Worm (Caenorhabditis elegans) whole organism, L1 larva: Measurements from ENCODE around the gene zig-11.

Experiments
- C04F5.9 ChIP-seq: sonication (generic microtip); optimal IDR thresholded peaks from 2 replicates; lab custom pipeline; 2016; ENCODE audit warnings: missing genetic modification characterization, missing compliant biosample characterization
- C16A3.4 ChIP-seq: fragments of 150-350 bp; optimal IDR thresholded peaks from 2 replicates; lab custom pipeline; 2014; ENCODE audit warnings: missing biosample characterization, missing genetic modification characterization
- C34B4.2 ChIP-seq: sonication (generic microtip); optimal IDR thresholded peaks from 2 replicates; lab custom pipeline; 2017; ENCODE audit warnings: mild to moderate bottlenecking, missing genetic modification characterization, missing compliant biosample characterization
- F16B12.6 ChIP-seq: fragments of 150-350 bp; optimal IDR thresholded peaks from 2 replicates; lab custom pipeline; 2014; ENCODE audit warnings: missing biosample characterization, missing genetic modification characterization
- Y116A8C.19 ChIP-seq: sonication (generic microtip); optimal IDR thresholded peaks from 2 replicates; lab custom pipeline; 2016; ENCODE audit warnings: missing compliant biosample characterization, missing genetic modification characterization, borderline replicate concordance
- aha-1 ChIP-seq: fragments of 150-350 bp; optimal IDR thresholded peaks from 2 replicates; lab custom pipeline; 2014; ENCODE audit warnings: missing biosample characterization, missing genetic modification characterization
- blmp-1 ChIP-seq: fragments of 150-350 bp; optimal IDR thresholded peaks from 2 replicates; lab custom pipeline; 2014; ENCODE audit warnings: missing biosample characterization, missing genetic modification characterization
- ceh-63 ChIP-seq: fragments of 200-800 bp; sonication (Bioruptor generic); optimal IDR thresholded peaks from 2 replicates; lab custom pipeline; 2018; ENCODE audit warnings: mild to moderate bottlenecking, missing genetic modification characterization, missing compliant biosample characterization
- ceh-82 ChIP-seq, 3 experiments: fragments of 150-350 bp in 1 of 3; sonication (generic microtip) in 2 of 3; optimal IDR thresholded peaks; 2 replicates each; lab custom pipeline; 2014 to 2017; ENCODE audit warnings: missing biosample characterization in 3 of 3, missing genetic modification characterization in 3 of 3
- dpl-1 ChIP-seq, 3 experiments: fragments of 150-350 bp in 2 of 3; sonication (generic microtip) in 1 of 3; optimal IDR thresholded peaks; 2 replicates each; lab custom pipeline; 2014 to 2017; ENCODE audit warnings: missing biosample characterization in 3 of 3, missing genetic modification characterization in 3 of 3, missing genetic modification reagents in 3 of 3
- efl-3 ChIP-seq: fragments of 200-800 bp; sonication (Bioruptor generic); optimal IDR thresholded peaks from 2 replicates; lab custom pipeline; 2018; ENCODE audit warnings: mild to moderate bottlenecking, missing genetic modification characterization, missing compliant biosample characterization
- egl-13 ChIP-seq: sonication (generic microtip); optimal IDR thresholded peaks from 2 replicates; lab custom pipeline; 2016; ENCODE audit warnings: missing genotype, missing genetic modification reagents, missing genetic modification characterization, missing compliant biosample characterization
- egl-27 ChIP-seq, 2 experiments: fragments of 150-350 bp in 1 of 2; sonication (generic microtip); optimal IDR thresholded peaks; 3 replicates each; lab custom pipeline; 2017 to 2018; ENCODE audit warnings: missing biosample characterization in 2 of 2, missing genetic modification characterization in 2 of 2, missing genetic modification reagents in 2 of 2
- elt-2 ChIP-seq: sonication (generic microtip); optimal IDR thresholded peaks from 2 replicates; lab custom pipeline; 2016; ENCODE audit warnings: missing genetic modification characterization, mild to moderate bottlenecking, inconsistent platforms, missing compliant biosample characterization, missing genetic modification reagents
- elt-3 ChIP-seq, 6 experiments: fragments of 150-350 bp in 1 of 6; sonication (generic microtip); optimal IDR thresholded peaks; 2 replicates each; lab custom pipeline; 2017 to 2018; ENCODE audit warnings: missing biosample characterization in 6 of 6, missing genetic modification characterization in 6 of 6, inconsistent platforms in 1 of 6
- fkh-4 ChIP-seq: sonication (generic microtip); optimal IDR thresholded peaks from 2 replicates; lab custom pipeline; 2016; ENCODE audit warnings: missing compliant biosample characterization, missing genetic modification characterization, borderline replicate concordance
- fkh-8 ChIP-seq: sonication (generic microtip); optimal IDR thresholded peaks from 2 replicates; lab custom pipeline; 2016; ENCODE audit warnings: mild to moderate bottlenecking, missing genetic modification characterization, missing compliant biosample characterization
- fos-1 ChIP-seq: fragments of 150-350 bp; optimal IDR thresholded peaks from 2 replicates; lab custom pipeline; 2014; ENCODE audit warnings: missing biosample characterization, missing genetic modification characterization
- grh-1 ChIP-seq: fragments of 200-800 bp; sonication (Bioruptor generic); IDR thresholded peaks from 2 replicates; pipeline ENCODE4 v1.3.6; 2022; ENCODE audit warnings: missing genetic modification reagents, missing genetic modification characterization, missing compliant biosample characterization
- hlh-4 ChIP-seq: sonication (generic microtip); optimal IDR thresholded peaks from 2 replicates; lab custom pipeline; 2016; ENCODE audit warnings: mild to moderate bottlenecking, missing genetic modification characterization, missing compliant biosample characterization
- irx-1 ChIP-seq: sonication (generic microtip); optimal IDR thresholded peaks from 2 replicates; lab custom pipeline; 2016; ENCODE audit warnings: missing genetic modification characterization, missing compliant biosample characterization
- isw-1 ChIP-seq: fragments of 200-800 bp; sonication (Bioruptor generic); IDR thresholded peaks from 2 replicates; pipeline ENCODE4 v1.3.6; 2022; ENCODE audit warnings: missing genetic modification characterization, missing compliant biosample characterization
- lin-13 ChIP-seq: fragments of 150-350 bp; optimal IDR thresholded peaks from 2 replicates; lab custom pipeline; 2014; ENCODE audit warnings: missing biosample characterization, missing genetic modification reagents, missing genetic modification characterization
- lin-14 ChIP-seq: fragments of 200-800 bp; sonication (Bioruptor generic); optimal IDR thresholded peaks from 2 replicates; lab custom pipeline; 2018; ENCODE audit warnings: mild to moderate bottlenecking, missing genetic modification characterization, moderate library complexity, missing compliant biosample characterization
- lin-15B ChIP-seq: fragments of 150-350 bp; sonication (generic microtip); optimal IDR thresholded peaks from 3 replicates; lab custom pipeline; 2014; ENCODE audit warnings: missing biosample characterization, missing genetic modification characterization
- lin-39 ChIP-seq: fragments of 150-350 bp; optimal IDR thresholded peaks from 2 replicates; lab custom pipeline; 2014; ENCODE audit warnings: missing biosample characterization, missing genetic modification reagents, missing genetic modification characterization
- lir-3 ChIP-seq: sonication (generic microtip); optimal IDR thresholded peaks from 2 replicates; lab custom pipeline; 2016; ENCODE audit warnings: mild to moderate bottlenecking, missing genetic modification characterization, moderate library complexity, missing compliant biosample characterization; ENCODE audit not compliant: poor library complexity
- lsy-2 ChIP-seq, 2 experiments: fragments of 150-350 bp; optimal IDR thresholded peaks; 2 replicates each; lab custom pipeline; 2014; ENCODE audit warnings: missing biosample characterization in 2 of 2, missing genetic modification characterization in 2 of 2
- mdl-1 ChIP-seq, 2 experiments: fragments of 150-350 bp; optimal IDR thresholded peaks; 2 replicates each; lab custom pipeline; 2014 to 2017; ENCODE audit warnings: missing biosample characterization in 2 of 2, missing genetic modification characterization in 2 of 2, inconsistent platforms in 1 of 2
- nhr-11 ChIP-seq: fragments of 150-350 bp; optimal IDR thresholded peaks from 2 replicates; lab custom pipeline; 2014; ENCODE audit warnings: missing biosample characterization, missing genetic modification characterization
- nhr-20 ChIP-seq: sonication (generic microtip); optimal IDR thresholded peaks from 2 replicates; lab custom pipeline; 2016; ENCODE audit warnings: mild to moderate bottlenecking, missing genetic modification characterization, missing compliant biosample characterization
- nhr-71 ChIP-seq: sonication (generic microtip); optimal IDR thresholded peaks from 2 replicates; lab custom pipeline; 2016; ENCODE audit warnings: mild to moderate bottlenecking, missing genetic modification characterization, moderate library complexity, missing compliant biosample characterization
- nhr-77 ChIP-seq: fragments of 150-350 bp; optimal IDR thresholded peaks from 2 replicates; lab custom pipeline; 2014; ENCODE audit warnings: missing biosample characterization, missing genetic modification characterization
- pax-3 ChIP-seq: fragments of 200-800 bp; sonication (Bioruptor generic); optimal IDR thresholded peaks from 2 replicates; lab custom pipeline; 2018; ENCODE audit warnings: mild to moderate bottlenecking, missing genetic modification characterization, moderate library complexity, missing compliant biosample characterization
- pqm-1 ChIP-seq: sonication (generic microtip); optimal IDR thresholded peaks from 3 replicates; lab custom pipeline; 2017; ENCODE audit warnings: missing biosample characterization, missing genetic modification characterization
- skn-1 ChIP-seq: fragments of 150-350 bp; optimal IDR thresholded peaks from 2 replicates; lab custom pipeline; 2014; ENCODE audit warnings: missing biosample characterization, missing genetic modification characterization
- snpc-4 ChIP-seq: fragments of 150-350 bp; optimal IDR thresholded peaks from 2 replicates; lab custom pipeline; 2014; ENCODE audit warnings: missing biosample characterization, missing genetic modification characterization
- snu-23 ChIP-seq: sonication (generic microtip); optimal IDR thresholded peaks from 2 replicates; lab custom pipeline; 2016; ENCODE audit warnings: missing genetic modification characterization, missing compliant biosample characterization
- sup-37 ChIP-seq: fragments of 200-800 bp; sonication (Bioruptor generic); optimal IDR thresholded peaks from 2 replicates; lab custom pipeline; 2018; ENCODE audit warnings: mild to moderate bottlenecking, missing genetic modification characterization, missing compliant biosample characterization
- swsn-7 ChIP-seq: sonication (generic microtip); optimal IDR thresholded peaks from 2 replicates; lab custom pipeline; 2016; ENCODE audit warnings: missing genetic modification characterization, missing compliant biosample characterization
- tbx-2 ChIP-seq: sonication (generic microtip); optimal IDR thresholded peaks from 2 replicates; lab custom pipeline; 2016; ENCODE audit warnings: missing genetic modification characterization, missing compliant biosample characterization
- tlp-1 ChIP-seq: fragments of 150-350 bp; optimal IDR thresholded peaks from 2 replicates; lab custom pipeline; 2014; ENCODE audit warnings: missing biosample characterization, missing genetic modification characterization
- unc-62 ChIP-seq: fragments of 150-350 bp; optimal IDR thresholded peaks from 2 replicates; lab custom pipeline; 2014; ENCODE audit warnings: missing biosample characterization, missing genetic modification reagents, missing genetic modification characterization
- unc-86 ChIP-seq: sonication (generic microtip); optimal IDR thresholded peaks from 2 replicates; lab custom pipeline; 2016; ENCODE audit warnings: missing genetic modification characterization, missing compliant biosample characterization
- unc-98 ChIP-seq: fragments of 200-800 bp; sonication (Bioruptor generic); IDR thresholded peaks from 2 replicates; pipeline ENCODE4 v1.3.6; 2022; ENCODE audit warnings: missing genetic modification characterization, missing compliant biosample characterization
- vab-15 ChIP-seq: sonication (generic microtip); optimal IDR thresholded peaks from 2 replicates; lab custom pipeline; 2017; ENCODE audit warnings: missing genotype, mild to moderate bottlenecking, missing genetic modification characterization, missing compliant biosample characterization
- zip-4 ChIP-seq: fragments of 200-800 bp; sonication (Bioruptor generic); optimal IDR thresholded peaks from 2 replicates; lab custom pipeline; 2018; ENCODE audit warnings: mild to moderate bottlenecking, missing genetic modification characterization, moderate library complexity, missing compliant biosample characterization
- ztf-11 ChIP-seq, 2 experiments: sonication (generic microtip); optimal IDR thresholded peaks; 2 replicates each; lab custom pipeline; 2016 to 2017; ENCODE audit warnings: missing genetic modification characterization in 2 of 2, missing biosample characterization in 1 of 2, missing compliant biosample characterization in 1 of 2
- ztf-4 ChIP-seq: fragments of 150-350 bp; optimal IDR thresholded peaks from 2 replicates; lab custom pipeline; 2014; ENCODE audit warnings: missing biosample characterization, missing genetic modification characterization

zig-11 gene

DNA sequence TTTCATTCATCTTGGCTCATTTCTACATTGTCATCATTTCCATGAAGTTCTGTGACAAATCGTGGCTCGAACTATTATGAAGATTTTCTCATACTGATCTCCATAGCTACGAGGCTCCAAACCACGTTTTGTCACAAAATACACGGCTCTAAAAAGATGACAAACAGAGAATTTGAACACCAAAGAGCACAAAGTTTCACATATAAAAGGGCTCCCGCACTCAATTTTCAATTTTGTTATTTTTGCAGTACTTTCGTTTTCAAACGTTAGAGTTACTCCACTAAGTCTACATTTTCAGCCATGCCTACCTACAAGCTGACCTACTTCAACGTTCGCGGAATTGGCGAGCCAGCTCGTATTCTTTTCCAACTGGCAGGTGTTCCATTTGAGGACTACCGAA, 28.6 kb upstream of the zig-11 start, which contains the start of gene gst-37:
TSS of gene gst-37 (plus strand) at position 301 of the 400 bp plus-strand sequence.
- TF ChIP-seq elt-3 (tag; optimal IDR thresholded peaks at IDR 0.05; lab: Kevin White, UChicago) (no peak), irx-1 (no peak), fkh-8 (tag; lab: Kevin White, UChicago) (no peak), pax-3 (tag; lab: Kevin White, UChicago) (no peak), lsy-2 (tag; optimal IDR thresholded peaks at IDR 0.05; lab: Kevin White, UChicago) (no peak), lin-14 (no peak), nhr-77 (no peak), F16B12.6 (tag; lab: Kevin White, UChicago) (no peak), snpc-4 (no peak), pqm-1 (no peak), hlh-4 (no peak), egl-27 (tag; optimal IDR thresholded peaks at IDR 0.05; lab: Kevin White, UChicago) (no peak), unc-62 (GFP tag; lab: Kevin White, UChicago) (no peak), lir-3 (no peak), tbx-2 (tag; lab: Kevin White, UChicago) (no peak), sup-37 (no peak), fkh-4 (no peak), nhr-20 (tag; lab: Kevin White, UChicago) (no peak), mdl-1 (tag; optimal IDR thresholded peaks at IDR 0.05; lab: Kevin White, UChicago) (no peak), unc-86 (no peak)

DNA sequence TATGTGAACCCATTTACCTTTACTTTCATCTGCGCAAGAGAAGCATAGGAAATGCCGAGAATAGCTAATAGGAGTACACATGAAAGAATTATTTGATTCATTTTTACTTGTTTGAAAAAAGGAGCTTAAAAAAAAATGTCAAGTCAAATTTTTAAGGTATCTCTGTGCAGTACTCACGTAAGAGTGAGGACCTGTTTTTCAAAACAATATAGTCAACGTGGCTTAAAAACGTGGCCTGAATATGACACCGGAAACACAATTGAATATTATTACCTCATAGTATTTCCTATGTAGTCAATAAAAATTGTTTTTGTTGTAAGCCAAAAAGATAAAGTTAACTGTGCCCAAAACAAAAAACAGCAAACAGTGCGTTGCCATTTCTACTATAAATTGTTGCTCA, 27.4 kb upstream of the zig-11 start, which contains the start of gene Y32G9A.12:
TSS of gene Y32G9A.12 (minus strand) at position 101 of the 400 bp plus-strand sequence.
- no peak for TF ChIP-seq unc-98 (GFP tag; lab: Robert Waterston, UW)
- TF ChIP-seq tlp-1 = no peak
- no peak for TF ChIP-seq efl-3
- TF ChIP-seq unc-86 = no peak
- no peak for TF ChIP-seq vab-15 (tag; lab: Kevin White, UChicago)
- TF ChIP-seq nhr-11 = no peak
- TF ChIP-seq skn-1 (tag; lab: Kevin White, UChicago) = no peak
- no peak for TF ChIP-seq lin-14
- no peak for TF ChIP-seq zip-4
- TF ChIP-seq elt-2 = no peak

ce11 chrV:1918030-1918559, 25.4 kb upstream of the zig-11 start, which contains the start of gene Y32G9A.2:
Gene Y32G9A.2, plus strand, starts transcription at chrV:1918509.
- TF ChIP-seq nhr-11 (no peak), ceh-82 (tag; optimal IDR thresholded peaks at IDR 0.05; lab: Kevin White, UChicago) (peak in 1 of 3 experiments; percentile 36), ztf-11 (tag; optimal IDR thresholded peaks at IDR 0.05; lab: Kevin White, UChicago) (no peak), C16A3.4 (tag; lab: Kevin White, UChicago) (peak; percentile 53), C04F5.9 (tag; lab: Kevin White, UChicago) (no peak), blmp-1 (tag; lab: Kevin White, UChicago) (peak; percentile 81), ceh-63 (no peak), swsn-7 (tag; lab: Kevin White, UChicago) (peak; percentile 30), sup-37 (no peak), grh-1 (no peak), egl-13 (tag; lab: Kevin White, UChicago) (no peak), lin-15B (tag; lab: Kevin White, UChicago) (peak; percentile 22), fos-1 (no peak), nhr-71 (tag; lab: Kevin White, UChicago) (no peak), snpc-4 (no peak), ztf-4 (tag; lab: Kevin White, UChicago) (no peak), efl-3 (no peak), Y116A8C.19 (tag; lab: Kevin White, UChicago) (no peak), lin-13 (GFP tag; lab: Kevin White, UChicago) (peak; percentile 35), C34B4.2 (no peak), isw-1 (GFP tag; lab: Robert Waterston, UW) (peak; percentile 6; the same call in 1 of the 2 replicates), dpl-1 (GFP tag; optimal IDR thresholded peaks at IDR 0.05; lab: Kevin White, UChicago) (peak; percentile 43 to 62 (median 61)), pax-3 (tag; lab: Kevin White, UChicago) (no peak), fkh-4 (no peak), tbx-2 (tag; lab: Kevin White, UChicago) (peak; percentile 32), aha-1 (tag; lab: Kevin White, UChicago) (no peak), lin-39 (tag; lab: Kevin White, UChicago) (no peak), vab-15 (tag; lab: Kevin White, UChicago) (no peak), snu-23 (peak; percentile 63), elt-2 (no peak), skn-1 (tag; lab: Kevin White, UChicago) (peak; percentile 43), F16B12.6 (tag; lab: Kevin White, UChicago) (no peak)
